Worm (Caenorhabditis elegans): ENCODE measurements around the gene H09F14.1.

DNA sequence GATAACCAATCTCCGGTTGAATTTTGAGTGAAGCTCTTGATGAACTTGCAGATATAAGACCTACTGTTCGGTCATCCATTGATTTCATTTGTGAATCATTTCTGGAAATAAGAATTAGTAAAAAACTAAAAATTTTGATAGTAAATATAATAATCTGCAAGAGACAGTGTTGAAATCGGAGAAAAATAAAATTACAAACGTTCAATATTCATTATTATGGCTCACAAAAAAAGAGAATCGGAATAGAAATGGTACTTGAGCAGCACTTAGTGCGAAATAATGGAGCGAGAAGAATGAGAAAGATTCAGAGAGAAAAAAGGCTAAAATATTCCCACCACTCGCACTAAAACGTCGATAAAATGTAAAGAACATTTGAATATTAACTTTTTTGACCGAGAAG, 39.1 kb downstream of the H09F14.1 start, which contains the start of gene vps-54:
- TF ChIP-seq W03F9.2 (tag; optimal IDR thresholded peaks at IDR 0.05), result no peak
- TF ChIP-seq him-1 (tag; optimal IDR thresholded peaks at IDR 0.05), result no peak
- no peak for TF ChIP-seq dao-5 (tag; optimal IDR thresholded peaks at IDR 0.05)
